Fruit fly (Drosophila melanogaster) whole organism, wandering third instar larva: ENCODE results near the gene betaCOP.

Experiments
- Abd-B ChIP-seq: fragments of >200 bp; optimal IDR thresholded peaks from 2 replicates; lab custom pipeline; 2017; ENCODE audit warnings: missing biosample characterization, missing genetic modification characterization
- Myc ChIP-seq: fragments of >200 bp; optimal IDR thresholded peaks from 2 replicates; lab custom pipeline; 2017
- N ChIP-seq: fragments of >200 bp; optimal IDR thresholded peaks from 2 replicates; lab custom pipeline; 2018; ENCODE audit warnings: missing biosample characterization, missing external identifiers, missing genetic modification characterization
- br ChIP-seq: fragments of 200-800 bp; sonication (Bioruptor generic); optimal IDR thresholded peaks from 2 replicates; lab custom pipeline; 2016; ENCODE audit warnings: missing biosample characterization, missing genetic modification characterization
- psq ChIP-seq: fragments of 200-800 bp; sonication (Bioruptor generic); optimal IDR thresholded peaks from 3 replicates; lab custom pipeline; 2017; ENCODE audit warnings: missing biosample characterization, mild to moderate bottlenecking, missing genetic modification characterization, moderate library complexity

- TF ChIP-seq Abd-B (GFP tag; lab: Kevin White, UChicago) (peak; percentile 54), Myc (lab: Kevin White, UChicago) (no peak), N (GFP tag; lab: Kevin White, UChicago) (peak; percentile 63), br (GFP tag; lab: Kevin White, UChicago) (no peak), psq (peak; percentile 15)
These were observed 14.0 kb downstream of the betaCOP start for dm6 chrX:18370775-18371735.
